Worm (Caenorhabditis elegans) whole organism, young adult: ENCODE results near the gene ubc-18.

Experiments used
- F49E8.2 ChIP-seq: sonication (generic microtip); optimal IDR thresholded peaks from 3 replicates; lab custom pipeline; 2017; ENCODE audit warnings: missing genetic modification characterization, mild to moderate bottlenecking, missing compliant biosample characterization, antibody characterized with exemption, moderate library complexity; ENCODE audit not compliant: insufficient read depth
- F55B11.4 ChIP-seq: sonication (generic microtip); optimal IDR thresholded peaks from 2 replicates; lab custom pipeline; 2016; ENCODE audit warnings: missing compliant biosample characterization, missing genetic modification characterization, borderline replicate concordance; ENCODE audit not compliant: insufficient read depth
- F57A8.1 ChIP-seq: fragments of 200-800 bp; sonication (Bioruptor generic); optimal IDR thresholded peaks from 2 replicates; lab custom pipeline; 2018; ENCODE audit warnings: mild to moderate bottlenecking, missing genetic modification characterization, moderate library complexity, missing compliant biosample characterization
- K12H6.12 ChIP-seq: fragments of 200-800 bp; sonication (Bioruptor generic); optimal IDR thresholded peaks from 2 replicates; lab custom pipeline; 2018; ENCODE audit warnings: mild to moderate bottlenecking, missing genetic modification characterization, missing compliant biosample characterization
- Y53F4B.3 ChIP-seq: fragments of 200-800 bp; sonication (Bioruptor generic); IDR thresholded peaks from 2 replicates; pipeline ENCODE4 v1.3.6; 2022; ENCODE audit warnings: missing genetic modification reagents, missing genetic modification characterization, missing compliant biosample characterization
- Y53G8AR.9 ChIP-seq: fragments of 200-800 bp; sonication (Bioruptor generic); conservative IDR thresholded peaks from 2 replicates; pipeline ENCODE4 v1.3.6; 2022; ENCODE audit warnings: missing genetic modification reagents, missing genetic modification characterization, missing compliant biosample characterization
- Y95B8A.8 ChIP-seq: fragments of 200-800 bp; sonication (Bioruptor generic); IDR thresholded peaks from 2 replicates; pipeline ENCODE4 v1.3.6; 2022; ENCODE audit warnings: missing genetic modification reagents, missing genetic modification characterization, missing compliant biosample characterization
- ZK185.1 ChIP-seq: sonication (generic microtip); optimal IDR thresholded peaks from 2 replicates; lab custom pipeline; 2016; ENCODE audit warnings: mild to moderate bottlenecking, missing genetic modification characterization, missing compliant biosample characterization; ENCODE audit not compliant: poor library complexity, severe bottlenecking
- aptf-2 ChIP-seq: fragments of 200-800 bp; sonication (Bioruptor generic); conservative IDR thresholded peaks from 2 replicates; pipeline ENCODE4 v1.3.6; 2022; ENCODE audit warnings: missing genetic modification reagents, missing genetic modification characterization, missing compliant biosample characterization
- bed-1 ChIP-seq: fragments of 200-800 bp; sonication (Bioruptor generic); IDR thresholded peaks from 2 replicates; pipeline ENCODE4 v1.3.6; 2022; ENCODE audit warnings: missing genetic modification reagents, missing genetic modification characterization, missing compliant biosample characterization
- cebp-2 ChIP-seq: fragments of 200-800 bp; sonication (Bioruptor generic); IDR thresholded peaks from 2 replicates; pipeline ENCODE4 v1.3.6; 2022; ENCODE audit warnings: missing genetic modification characterization, missing compliant biosample characterization
- ceh-27 ChIP-seq: fragments of 200-800 bp; sonication (Bioruptor generic); optimal IDR thresholded peaks from 2 replicates; lab custom pipeline; 2018; ENCODE audit warnings: mild to moderate bottlenecking, missing genetic modification characterization, moderate library complexity, missing compliant biosample characterization
- ceh-40 ChIP-seq: fragments of 200-800 bp; sonication (Bioruptor generic); IDR thresholded peaks from 2 replicates; pipeline ENCODE4 v1.3.6; 2022; ENCODE audit warnings: missing genetic modification characterization, missing compliant biosample characterization
- ceh-79 ChIP-seq: sonication (generic microtip); optimal IDR thresholded peaks from 2 replicates; lab custom pipeline; 2017; ENCODE audit warnings: mild to moderate bottlenecking, missing genetic modification characterization, missing compliant biosample characterization
- dpff-1 ChIP-seq: sonication (generic microtip); optimal IDR thresholded peaks from 2 replicates; lab custom pipeline; 2017; ENCODE audit warnings: mild to moderate bottlenecking, missing genetic modification characterization, missing compliant biosample characterization
- efl-1 ChIP-seq: fragments of 150-350 bp; optimal IDR thresholded peaks from 2 replicates; lab custom pipeline; 2014; ENCODE audit warnings: missing biosample characterization, missing genetic modification reagents, missing genetic modification characterization
- gei-17 ChIP-seq: fragments of 200-800 bp; sonication (Bioruptor generic); optimal IDR thresholded peaks from 2 replicates; lab custom pipeline; 2018; ENCODE audit warnings: mild to moderate bottlenecking, missing genetic modification characterization, missing compliant biosample characterization
- him-1 ChIP-seq: sonication (generic microtip); optimal IDR thresholded peaks from 2 replicates; lab custom pipeline; 2016; ENCODE audit warnings: missing genotype, missing genetic modification reagents, missing genetic modification characterization, missing compliant biosample characterization
- hlh-12 ChIP-seq: sonication (generic microtip); optimal IDR thresholded peaks from 2 replicates; lab custom pipeline; 2016; ENCODE audit warnings: missing genetic modification characterization, missing compliant biosample characterization
- hrde-1 ChIP-seq: sonication (generic microtip); optimal IDR thresholded peaks from 2 replicates; lab custom pipeline; 2016; ENCODE audit warnings: missing genetic modification characterization, mild to moderate bottlenecking, missing compliant biosample characterization, moderate library complexity, missing genotype, missing genetic modification reagents, borderline replicate concordance
- hsf-1 ChIP-seq: fragments of 200-800 bp; sonication (Bioruptor generic); IDR thresholded peaks from 2 replicates; pipeline ENCODE4 v1.3.6; 2022; ENCODE audit warnings: missing genetic modification reagents, missing genetic modification characterization, missing compliant biosample characterization
- lag-1 ChIP-seq: fragments of 200-800 bp; sonication (Bioruptor generic); IDR thresholded peaks from 2 replicates; pipeline ENCODE4 v1.3.6; 2022; ENCODE audit warnings: missing genetic modification reagents, missing genetic modification characterization, missing compliant biosample characterization
- lin-26 ChIP-seq: fragments of 200-800 bp; sonication (Bioruptor generic); IDR thresholded peaks from 2 replicates; pipeline ENCODE4 v1.3.6; 2022; ENCODE audit warnings: missing genetic modification reagents, missing genetic modification characterization, missing compliant biosample characterization
- lir-1 ChIP-seq: fragments of 200-800 bp; sonication (Bioruptor generic); conservative IDR thresholded peaks from 2 replicates; pipeline ENCODE4 v1.3.6; 2022; ENCODE audit warnings: missing genetic modification reagents, missing genetic modification characterization, missing compliant biosample characterization
- lsl-1 ChIP-seq: fragments of 200-800 bp; sonication (Bioruptor generic); optimal IDR thresholded peaks from 2 replicates; lab custom pipeline; 2018; ENCODE audit warnings: mild to moderate bottlenecking, missing genetic modification characterization, moderate library complexity, missing compliant biosample characterization
- madf-6 ChIP-seq: fragments of 200-800 bp; sonication (Bioruptor generic); IDR thresholded peaks from 2 replicates; pipeline ENCODE4 v1.3.6; 2022; ENCODE audit warnings: missing genetic modification reagents, missing genetic modification characterization, missing compliant biosample characterization
- mcd-1 ChIP-seq: fragments of 200-800 bp; sonication (Bioruptor generic); IDR thresholded peaks from 2 replicates; pipeline ENCODE4 v1.3.6; 2022; ENCODE audit warnings: missing genetic modification reagents, missing genetic modification characterization, missing compliant biosample characterization
- mel-28 ChIP-seq: sonication (generic microtip); optimal IDR thresholded peaks from 2 replicates; lab custom pipeline; 2016; ENCODE audit warnings: borderline replicate concordance, mild to moderate bottlenecking, missing genetic modification characterization, missing compliant biosample characterization
- nhr-179 ChIP-seq: sonication (generic microtip); optimal IDR thresholded peaks from 2 replicates; lab custom pipeline; 2016; ENCODE audit warnings: mild to moderate bottlenecking, missing genetic modification characterization, missing compliant biosample characterization
- nhr-80 ChIP-seq: sonication (generic microtip); optimal IDR thresholded peaks from 2 replicates; lab custom pipeline; 2016; ENCODE audit warnings: missing genetic modification characterization, missing compliant biosample characterization
- rec-8 ChIP-seq, 2 experiments: sonication (generic microtip); optimal IDR thresholded peaks; 2 replicates each; lab custom pipeline; 2016; ENCODE audit warnings: mild to moderate bottlenecking in 2 of 2, missing genetic modification characterization in 2 of 2, missing genetic modification reagents in 2 of 2, missing genotype in 2 of 2, missing biosample characterization in 1 of 2, missing compliant biosample characterization in 1 of 2, moderate library complexity in 1 of 2
- repo-1 ChIP-seq: sonication (generic microtip); optimal IDR thresholded peaks from 2 replicates; lab custom pipeline; 2017; ENCODE audit warnings: mild to moderate bottlenecking, missing genetic modification characterization, missing compliant biosample characterization
- sdz-38 ChIP-seq: sonication (generic microtip); optimal IDR thresholded peaks from 2 replicates; lab custom pipeline; 2016; ENCODE audit warnings: missing genotype, missing genetic modification characterization, missing compliant biosample characterization
- sea-2 ChIP-seq: fragments of 200-800 bp; sonication (Bioruptor generic); IDR thresholded peaks from 2 replicates; pipeline ENCODE4 v1.3.6; 2022; ENCODE audit warnings: missing genetic modification characterization, missing compliant biosample characterization
- snpc-3.4 ChIP-seq: sonication (generic microtip); optimal IDR thresholded peaks from 2 replicates; lab custom pipeline; 2017; ENCODE audit warnings: missing genetic modification characterization, mild to moderate bottlenecking, missing compliant biosample characterization, antibody characterized with exemption, moderate library complexity, missing genotype, missing genetic modification reagents
- tbp1 ChIP-seq: fragments of 200-800 bp; sonication (Bioruptor generic); optimal IDR thresholded peaks from 2 replicates; lab custom pipeline; 2018; ENCODE audit warnings: mild to moderate bottlenecking, missing genetic modification characterization, missing compliant biosample characterization
- tbx-9 ChIP-seq: sonication (generic microtip); optimal IDR thresholded peaks from 2 replicates; lab custom pipeline; 2016; ENCODE audit warnings: borderline replicate concordance, missing genetic modification characterization, inconsistent platforms, missing compliant biosample characterization
- tlf-1 ChIP-seq: fragments of 200-800 bp; sonication (Bioruptor generic); optimal IDR thresholded peaks from 2 replicates; lab custom pipeline; 2018; ENCODE audit warnings: mild to moderate bottlenecking, missing genetic modification characterization, missing compliant biosample characterization
- unc-62 ChIP-seq: fragments of 150-350 bp; optimal IDR thresholded peaks from 2 replicates; lab custom pipeline; 2014; ENCODE audit warnings: missing biosample characterization, missing genetic modification reagents, missing genetic modification characterization
- zfh-2 ChIP-seq: fragments of 200-800 bp; sonication (Bioruptor generic); conservative IDR thresholded peaks from 2 replicates; pipeline ENCODE4 v1.3.6; 2022; ENCODE audit warnings: missing genetic modification reagents, missing genetic modification characterization, missing compliant biosample characterization
- zim-3 ChIP-seq: sonication (generic microtip); optimal IDR thresholded peaks from 2 replicates; lab custom pipeline; 2017; ENCODE audit warnings: mild to moderate bottlenecking, missing genetic modification characterization, moderate library complexity, missing compliant biosample characterization
- ztf-18 ChIP-seq: sonication (generic microtip); optimal IDR thresholded peaks from 2 replicates; lab custom pipeline; 2016; ENCODE audit warnings: missing genotype, mild to moderate bottlenecking, missing genetic modification characterization, missing compliant biosample characterization
- ztf-28 ChIP-seq: fragments of 200-800 bp; sonication (Bioruptor generic); IDR thresholded peaks from 2 replicates; pipeline ENCODE4 v1.3.6; 2022; ENCODE audit warnings: missing genetic modification reagents, missing genetic modification characterization, missing compliant biosample characterization

The ubc-18 gene

DNA sequence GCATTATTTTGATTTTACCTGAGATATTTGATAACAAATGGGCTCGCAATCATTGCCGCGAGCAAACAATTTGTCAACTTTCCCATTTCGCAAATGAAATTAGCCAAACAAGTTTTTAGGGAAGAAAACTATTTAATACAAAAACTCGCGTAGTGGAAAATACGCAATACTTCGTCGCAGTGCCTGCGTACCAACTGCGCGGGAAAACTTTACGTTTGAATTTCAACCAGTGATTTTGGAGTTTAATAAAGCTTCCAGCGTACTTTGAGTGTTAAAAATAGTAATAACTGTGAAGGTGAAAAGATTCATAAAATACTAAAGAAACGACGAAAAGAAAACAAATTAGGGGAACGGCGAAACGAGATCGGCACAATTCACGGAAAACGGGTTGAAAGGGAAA lies 16.5 kb upstream of the ubc-18 start, which contains the start of gene tofu-7 (continued):
- peak; percentile 11 for TF ChIP-seq F49E8.2 (tag; lab: Kevin White, UChicago)

DNA sequence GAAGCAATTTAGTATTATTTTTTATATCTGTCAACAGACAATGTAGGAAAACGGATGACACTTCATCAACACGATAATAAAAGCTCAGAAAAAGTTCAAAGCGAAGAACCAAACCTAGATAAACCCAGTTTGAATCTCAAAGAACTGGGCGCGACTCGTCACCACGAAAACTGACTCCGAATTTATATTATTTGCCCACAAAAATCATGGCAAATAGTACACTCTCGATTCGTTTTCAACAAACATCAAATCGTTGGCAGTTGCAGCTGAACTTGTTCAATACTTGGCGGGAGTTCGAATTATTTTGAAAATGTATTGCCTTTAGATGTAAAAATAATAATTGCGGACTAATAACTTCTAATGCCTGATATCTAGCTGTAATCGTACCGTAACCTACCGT lies 14.7 kb upstream of the ubc-18 start:
- TF ChIP-seq lag-1 (GFP tag; lab: Robert Waterston, UW) (no peak), ztf-28 (GFP tag; lab: Robert Waterston, UW) (no peak), unc-62 (GFP tag; lab: Kevin White, UChicago) (no peak), Y95B8A.8 (GFP tag; lab: Robert Waterston, UW) (no peak), tbp1 (no peak), nhr-179 (tag; lab: Kevin White, UChicago) (no peak), ceh-27 (GFP tag; lab: Kevin White, UChicago) (no peak), F55B11.4 (tag; lab: Kevin White, UChicago) (no peak), Y53F4B.3 (GFP tag; lab: Robert Waterston, UW) (no peak), repo-1 (tag; lab: Kevin White, UChicago) (no peak), cebp-2 (GFP tag; lab: Robert Waterston, UW) (no peak), tlf-1 (GFP tag; lab: Kevin White, UChicago) (no peak), gei-17 (GFP tag; lab: Kevin White, UChicago) (no peak), lir-1 (GFP tag; lab: Robert Waterston, UW) (no peak), madf-6 (GFP tag; lab: Robert Waterston, UW) (no peak), bed-1 (GFP tag; lab: Robert Waterston, UW) (no peak), ZK185.1 (no peak), aptf-2 (GFP tag; lab: Robert Waterston, UW) (no peak), ztf-18 (no peak), dpff-1 (tag; lab: Kevin White, UChicago) (no peak)
- TF ChIP-seq, all 124 proteins: peak for 0

DNA sequence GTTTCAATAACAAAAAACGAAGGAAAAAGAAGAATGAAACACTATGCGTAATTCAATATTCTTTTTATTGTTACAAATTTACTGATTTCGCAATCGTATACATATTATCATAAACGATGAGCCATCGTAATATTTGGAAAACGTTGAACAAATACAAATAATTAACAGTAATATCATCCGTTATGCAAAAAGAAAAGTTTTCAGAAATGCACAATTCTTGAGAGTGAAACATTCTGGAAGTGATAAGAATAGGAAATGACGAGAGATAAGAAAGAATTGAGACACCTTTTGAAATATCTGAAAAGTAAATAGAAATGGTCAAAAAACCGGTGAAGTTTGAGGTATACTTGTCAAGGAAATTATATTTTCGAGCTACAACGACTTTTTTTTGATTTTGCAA lies 13.1 kb upstream of the ubc-18 start:
- TF ChIP-seq nhr-80 (tag; lab: Kevin White, UChicago): peak; percentile 41
- TF ChIP-seq him-1: no peak
- no peak for TF ChIP-seq snpc-3.4 (tag; lab: Kevin White, UChicago)
- TF ChIP-seq lsl-1 (GFP tag; lab: Kevin White, UChicago): no peak
- no peak for TF ChIP-seq sea-2 (GFP tag; lab: Robert Waterston, UW)
- no peak for TF ChIP-seq tbx-9 (tag; lab: Kevin White, UChicago)
- TF ChIP-seq unc-62 (GFP tag; lab: Kevin White, UChicago): peak; percentile 1
- no peak for TF ChIP-seq lin-26 (GFP tag; lab: Robert Waterston, UW)
- TF ChIP-seq mel-28 (tag; lab: Kevin White, UChicago): no peak
- TF ChIP-seq Y53G8AR.9 (GFP tag; lab: Robert Waterston, UW): no peak
- TF ChIP-seq, all 124 proteins: peak for 2

DNA sequence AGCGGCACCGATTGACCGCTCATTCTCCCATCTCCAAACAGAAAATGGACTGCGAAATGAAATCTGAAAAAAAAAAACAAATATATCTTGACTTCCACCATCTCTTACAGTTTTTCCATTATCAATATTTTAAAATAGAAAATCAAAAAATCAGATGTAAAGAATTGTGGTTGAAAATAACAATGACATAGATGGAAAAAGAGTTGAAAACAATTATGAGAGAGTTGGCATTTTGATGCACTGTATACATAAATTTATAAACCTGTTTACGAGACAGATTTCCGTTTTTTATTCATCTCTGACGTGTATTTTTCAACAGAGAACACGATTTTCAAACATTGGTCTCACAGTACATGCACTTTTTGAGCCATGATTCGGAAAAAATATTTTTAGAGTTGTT lies 12.3 kb upstream of the ubc-18 start, which contains the start of gene ZK418.7:
Gene ZK418.7, minus strand, starts transcription at position 101 of the 400 bp plus-strand sequence.
- TF ChIP-seq hrde-1 (tag; lab: Kevin White, UChicago): no peak
- no peak for TF ChIP-seq gei-17 (GFP tag; lab: Kevin White, UChicago)
- TF ChIP-seq zfh-2 (GFP tag; lab: Robert Waterston, UW): no peak
- no peak for TF ChIP-seq hlh-12 (tag; lab: Kevin White, UChicago)
- no peak for TF ChIP-seq rec-8 (tag; optimal IDR thresholded peaks at IDR 0.05; lab: Kevin White, UChicago)
- TF ChIP-seq ceh-79: no peak
- no peak for TF ChIP-seq hsf-1
- no peak for TF ChIP-seq zim-3
- TF ChIP-seq dpff-1 (tag; lab: Kevin White, UChicago): no peak
- no peak for TF ChIP-seq sdz-38 (tag; lab: Kevin White, UChicago)
- no peak for TF ChIP-seq K12H6.12 (tag; lab: Kevin White, UChicago)
- no peak for TF ChIP-seq Y95B8A.8 (GFP tag; lab: Robert Waterston, UW)
- TF ChIP-seq repo-1 (tag; lab: Kevin White, UChicago): no peak
- TF ChIP-seq F57A8.1 (GFP tag; lab: Kevin White, UChicago): no peak
- no peak for TF ChIP-seq mcd-1 (GFP tag; lab: Robert Waterston, UW)
- TF ChIP-seq efl-1 (GFP tag; lab: Kevin White, UChicago): no peak
- no peak for TF ChIP-seq ceh-40
